Worm (Caenorhabditis elegans): ENCODE data around the gene arrd-19.

The arrd-19 gene

ce11 chrV:3315308-3315707 lies at the start of gene arrd-19:
arrd-19 (minus strand) TSS chrV:3315516.
- TF ChIP-seq hmg-4 (GFP tag; optimal IDR thresholded peaks at IDR 0.05) (no peak), ets-7 (tag; optimal IDR thresholded peaks at IDR 0.05) (no peak), ceh-13 (GFP tag; optimal IDR thresholded peaks at IDR 0.05) (no peak), tbx-37 (GFP tag; conservative IDR thresholded peaks at IDR 0.05) (no peak), ama-1 (optimal IDR thresholded peaks at IDR 0.05) (no peak), tbx-11 (GFP tag; IDR thresholded peaks at IDR 0.05) (no peak), hnd-1 (tag; optimal IDR thresholded peaks at IDR 0.05) (no peak), flt-1 (GFP tag; IDR thresholded peaks at IDR 0.05) (no peak), ceh-36 (tag; optimal IDR thresholded peaks at IDR 0.05) (no peak), hmbx-1 (tag; optimal IDR thresholded peaks at IDR 0.05) (no peak), tra-4 (tag; optimal IDR thresholded peaks at IDR 0.05) (no peak), B0310.2 (tag; optimal IDR thresholded peaks at IDR 0.05) (no peak), sea-1 (GFP tag; conservative IDR thresholded peaks at IDR 0.05) (no peak), scrt-1 (GFP tag; IDR thresholded peaks at IDR 0.05) (no peak), pes-1 (GFP tag; IDR thresholded peaks at IDR 0.05) (no peak)

- TF ChIP-seq ets-7 (tag; optimal IDR thresholded peaks at IDR 0.05): no peak
- no peak for TF ChIP-seq tbx-37 (GFP tag; conservative IDR thresholded peaks at IDR 0.05)
- TF ChIP-seq scrt-1 (GFP tag; IDR thresholded peaks at IDR 0.05): no peak
- no peak for TF ChIP-seq hnd-1 (tag; optimal IDR thresholded peaks at IDR 0.05)
Observed at ce11 chrV:3362475-3362874, 47.2 kb upstream of the arrd-19 start, which contains the start of gene C04E12.4. C04E12.4 (plus strand) TSS chrV:3362775.

- TF ChIP-seq ceh-13 (GFP tag; optimal IDR thresholded peaks at IDR 0.05) (no peak), ama-1 (optimal IDR thresholded peaks at IDR 0.05) (no peak), tbx-11 (GFP tag; IDR thresholded peaks at IDR 0.05) (no peak), ceh-36 (tag; optimal IDR thresholded peaks at IDR 0.05) (no peak)
Observed at ce11 chrV:3361633-3362032, 46.3 kb upstream of the arrd-19 start.

- TF ChIP-seq pes-1 (GFP tag; IDR thresholded peaks at IDR 0.05) (no peak), aly-1 (tag; optimal IDR thresholded peaks at IDR 0.05) (no peak), B0310.2 (tag; optimal IDR thresholded peaks at IDR 0.05) (no peak), hnd-1 (tag; optimal IDR thresholded peaks at IDR 0.05) (no peak), tbx-37 (GFP tag; conservative IDR thresholded peaks at IDR 0.05) (no peak), tbx-11 (GFP tag; IDR thresholded peaks at IDR 0.05) (no peak), ets-7 (tag; optimal IDR thresholded peaks at IDR 0.05) (no peak), hmg-4 (GFP tag; optimal IDR thresholded peaks at IDR 0.05) (no peak), flt-1 (GFP tag; IDR thresholded peaks at IDR 0.05) (no peak), scrt-1 (GFP tag; IDR thresholded peaks at IDR 0.05) (no peak), ceh-36 (tag; optimal IDR thresholded peaks at IDR 0.05) (no peak), F13C5.2 (tag; optimal IDR thresholded peaks at IDR 0.05) (no peak), ama-1 (optimal IDR thresholded peaks at IDR 0.05) (no peak), ceh-13 (GFP tag; optimal IDR thresholded peaks at IDR 0.05) (no peak), hmbx-1 (tag; optimal IDR thresholded peaks at IDR 0.05) (no peak), sea-1 (GFP tag; conservative IDR thresholded peaks at IDR 0.05) (no peak), tra-4 (tag; optimal IDR thresholded peaks at IDR 0.05) (no peak)
Observed at ce11 chrV:3358267-3358666, 43.0 kb upstream of the arrd-19 start, which contains the start of gene C04E12.5. C04E12.5 (plus strand) TSS chrV:3358567.

DNA sequence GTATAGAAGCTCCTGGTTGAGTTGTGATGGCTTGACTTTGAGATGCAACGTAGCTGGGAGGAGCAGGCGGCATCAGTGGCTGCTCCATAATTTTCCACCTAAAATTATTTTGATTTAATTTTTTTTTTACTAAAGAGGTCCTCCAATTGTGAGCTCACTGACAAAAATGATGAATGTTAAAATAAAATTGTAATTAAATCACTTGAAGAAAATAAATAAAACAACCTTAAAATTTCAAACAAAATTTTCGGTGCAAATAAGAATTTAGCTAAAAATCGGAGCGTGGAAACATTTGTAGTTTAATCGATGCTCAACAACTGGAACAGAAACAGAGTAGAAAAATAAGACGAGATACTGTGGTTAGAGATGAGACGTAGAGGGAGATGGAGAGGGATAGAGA lies 41.8 kb upstream of the arrd-19 start, which contains the start of gene scrm-3:
TSS of gene scrm-3 (minus strand) at position 101 of the 400 bp plus-strand sequence.
- no peak for TF ChIP-seq ets-7 (tag; optimal IDR thresholded peaks at IDR 0.05)
- TF ChIP-seq scrt-1 (GFP tag; IDR thresholded peaks at IDR 0.05): no peak
- no peak for TF ChIP-seq pes-1 (GFP tag; IDR thresholded peaks at IDR 0.05)
- TF ChIP-seq hmg-4 (GFP tag; optimal IDR thresholded peaks at IDR 0.05): no peak
- no peak for TF ChIP-seq sea-1 (GFP tag; conservative IDR thresholded peaks at IDR 0.05)
- TF ChIP-seq flt-1 (GFP tag; IDR thresholded peaks at IDR 0.05): no peak
- no peak for TF ChIP-seq hmbx-1 (tag; optimal IDR thresholded peaks at IDR 0.05)
- no peak for TF ChIP-seq hnd-1 (tag; optimal IDR thresholded peaks at IDR 0.05)
- no peak for TF ChIP-seq tra-4 (tag; optimal IDR thresholded peaks at IDR 0.05)
- TF ChIP-seq ceh-13 (GFP tag; optimal IDR thresholded peaks at IDR 0.05): no peak
- no peak for TF ChIP-seq tbx-11 (GFP tag; IDR thresholded peaks at IDR 0.05)
- TF ChIP-seq tbx-37 (GFP tag; conservative IDR thresholded peaks at IDR 0.05): no peak
- TF ChIP-seq B0310.2 (tag; optimal IDR thresholded peaks at IDR 0.05): no peak

ce11 chrV:3355544-3355943 lies 40.2 kb upstream of the arrd-19 start:
- TF ChIP-seq tbx-11 (GFP tag; IDR thresholded peaks at IDR 0.05) (no peak), sea-1 (GFP tag; conservative IDR thresholded peaks at IDR 0.05) (no peak), tra-4 (tag; optimal IDR thresholded peaks at IDR 0.05) (no peak), flt-1 (GFP tag; IDR thresholded peaks at IDR 0.05) (no peak), hmbx-1 (tag; optimal IDR thresholded peaks at IDR 0.05) (no peak), tbx-37 (GFP tag; conservative IDR thresholded peaks at IDR 0.05) (no peak), scrt-1 (GFP tag; IDR thresholded peaks at IDR 0.05) (no peak), ceh-36 (tag; optimal IDR thresholded peaks at IDR 0.05) (no peak), aly-1 (tag; optimal IDR thresholded peaks at IDR 0.05) (no peak), hmg-4 (GFP tag; optimal IDR thresholded peaks at IDR 0.05) (no peak), ama-1 (optimal IDR thresholded peaks at IDR 0.05) (no peak)

DNA sequence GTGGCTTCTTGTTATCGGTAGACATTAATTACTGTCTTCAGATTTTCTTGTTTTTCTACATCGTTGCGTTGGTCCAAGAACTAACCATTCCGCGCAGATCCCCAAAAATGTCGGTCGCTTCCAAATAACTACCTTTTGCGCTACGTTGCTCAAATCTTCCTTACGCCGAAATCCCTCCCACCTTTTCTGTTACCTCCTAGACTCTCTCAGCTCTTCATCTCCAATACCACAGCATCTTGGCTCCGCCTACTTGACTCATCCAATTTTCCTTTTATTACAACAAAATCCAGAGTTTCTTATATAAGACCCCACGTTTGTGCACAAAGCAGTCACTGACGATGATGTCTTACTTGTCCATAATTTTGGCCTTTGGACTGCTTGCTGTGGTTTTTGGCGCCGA lies 37.6 kb upstream of the arrd-19 start, which contains the start of gene C17B7.12:
TSS of gene C17B7.12 (plus strand) at position 301 of the 400 bp plus-strand sequence.
- TF ChIP-seq pes-1 (GFP tag; IDR thresholded peaks at IDR 0.05): no peak
- TF ChIP-seq hmbx-1 (tag; optimal IDR thresholded peaks at IDR 0.05): no peak
- TF ChIP-seq tbx-37 (GFP tag; conservative IDR thresholded peaks at IDR 0.05): no peak
- TF ChIP-seq ama-1 (optimal IDR thresholded peaks at IDR 0.05): no peak
- TF ChIP-seq ets-7 (tag; optimal IDR thresholded peaks at IDR 0.05): no peak
- no peak for TF ChIP-seq flt-1 (GFP tag; IDR thresholded peaks at IDR 0.05)
- TF ChIP-seq sea-1 (GFP tag; conservative IDR thresholded peaks at IDR 0.05): no peak
- TF ChIP-seq scrt-1 (GFP tag; IDR thresholded peaks at IDR 0.05): no peak
- TF ChIP-seq F13C5.2 (tag; optimal IDR thresholded peaks at IDR 0.05): no peak
- TF ChIP-seq ceh-13 (GFP tag; optimal IDR thresholded peaks at IDR 0.05): no peak
- TF ChIP-seq B0310.2 (tag; optimal IDR thresholded peaks at IDR 0.05): no peak
- TF ChIP-seq tra-4 (tag; optimal IDR thresholded peaks at IDR 0.05): no peak
- TF ChIP-seq hnd-1 (tag; optimal IDR thresholded peaks at IDR 0.05): no peak
- no peak for TF ChIP-seq ceh-36 (tag; optimal IDR thresholded peaks at IDR 0.05)

DNA sequence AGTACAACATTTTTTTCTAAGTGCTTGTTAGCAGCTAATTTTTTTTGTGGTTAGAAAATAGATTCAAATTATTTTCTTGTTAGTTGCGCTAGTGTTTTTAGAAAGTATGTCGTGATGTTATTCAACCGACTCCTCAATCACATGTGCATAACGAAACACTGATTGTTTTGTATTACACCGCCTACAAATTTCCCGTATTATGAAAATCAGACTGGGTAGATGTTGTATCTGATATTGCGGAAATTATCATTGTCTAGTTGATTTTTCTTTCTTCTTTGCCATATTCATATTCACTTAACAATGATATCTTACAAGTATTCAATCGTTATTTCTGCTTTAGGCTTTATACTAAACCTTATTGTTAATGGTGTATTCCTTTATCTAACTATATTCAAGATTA lies 36.0 kb upstream of the arrd-19 start, which contains the start of gene str-63:
TSS of gene str-63 (plus strand) at position 301 of the 400 bp plus-strand sequence.
- TF ChIP-seq ceh-13 (GFP tag; optimal IDR thresholded peaks at IDR 0.05) (no peak), tbx-37 (GFP tag; conservative IDR thresholded peaks at IDR 0.05) (no peak), pes-1 (GFP tag; IDR thresholded peaks at IDR 0.05) (no peak), ets-7 (tag; optimal IDR thresholded peaks at IDR 0.05) (no peak), hmg-4 (GFP tag; optimal IDR thresholded peaks at IDR 0.05) (no peak), sea-1 (GFP tag; conservative IDR thresholded peaks at IDR 0.05) (no peak), ama-1 (optimal IDR thresholded peaks at IDR 0.05) (no peak), scrt-1 (GFP tag; IDR thresholded peaks at IDR 0.05) (no peak), ceh-36 (tag; optimal IDR thresholded peaks at IDR 0.05) (no peak), flt-1 (GFP tag; IDR thresholded peaks at IDR 0.05) (no peak), hnd-1 (tag; optimal IDR thresholded peaks at IDR 0.05) (no peak), F13C5.2 (tag; optimal IDR thresholded peaks at IDR 0.05) (no peak), tbx-11 (GFP tag; IDR thresholded peaks at IDR 0.05) (no peak), tra-4 (tag; optimal IDR thresholded peaks at IDR 0.05) (no peak), aly-1 (tag; optimal IDR thresholded peaks at IDR 0.05) (no peak), B0310.2 (tag; optimal IDR thresholded peaks at IDR 0.05) (no peak), hmbx-1 (tag; optimal IDR thresholded peaks at IDR 0.05) (no peak)

All from whole organism, early embryonic.